Worm (Caenorhabditis elegans) whole organism, young adult: ENCODE data around the gene fbxa-32.
A peak's percentile ranks its signal among the peaks of the same experiment; 100 is the strongest.
"Not testable (repeated sequence)": the region's sequence is repeated elsewhere in the genome, so short reads cannot be mapped to it uniquely, and the experiment has no call there.

ENCODE experiments used
- B0019.2 ChIP-seq: fragments of 200-800 bp; sonication (Bioruptor generic); conservative IDR thresholded peaks from 2 replicates; pipeline ENCODE4 v1.3.6; 2022; ENCODE audit warnings: missing genetic modification reagents, missing genetic modification characterization, missing compliant biosample characterization
- B0035.1 ChIP-seq: sonication (generic microtip); optimal IDR thresholded peaks from 2 replicates; lab custom pipeline; 2016; ENCODE audit warnings: missing genetic modification characterization, mild to moderate bottlenecking, missing compliant biosample characterization, missing genotype, missing genetic modification reagents
- C17E4.6 ChIP-seq: fragments of 200-800 bp; sonication (Bioruptor generic); IDR thresholded peaks from 2 replicates; pipeline ENCODE4 v1.3.6; 2022; ENCODE audit warnings: missing genetic modification reagents, missing genetic modification characterization, missing compliant biosample characterization
- D2030.7 ChIP-seq: fragments of 200-800 bp; sonication (Bioruptor generic); IDR thresholded peaks from 2 replicates; pipeline ENCODE4 v1.3.6; 2022; ENCODE audit warnings: missing genetic modification reagents, missing genetic modification characterization, missing compliant biosample characterization
- F23B12.7 ChIP-seq: sonication (generic microtip); optimal IDR thresholded peaks from 2 replicates; lab custom pipeline; 2017; ENCODE audit warnings: missing genetic modification characterization, mild to moderate bottlenecking, missing compliant biosample characterization, antibody characterized with exemption, moderate library complexity; ENCODE audit not compliant: insufficient read depth
- F33H1.4 ChIP-seq: fragments of 200-800 bp; sonication (Bioruptor generic); IDR thresholded peaks from 2 replicates; pipeline ENCODE4 v1.3.6; 2022; ENCODE audit warnings: missing genetic modification reagents, missing genetic modification characterization, missing compliant biosample characterization
- F37B4.10 ChIP-seq: fragments of 200-800 bp; sonication (Bioruptor generic); IDR thresholded peaks from 2 replicates; pipeline ENCODE4 v1.3.6; 2022; ENCODE audit warnings: missing genetic modification characterization, missing compliant biosample characterization
- F55B11.4 ChIP-seq: sonication (generic microtip); optimal IDR thresholded peaks from 2 replicates; lab custom pipeline; 2016; ENCODE audit warnings: missing compliant biosample characterization, missing genetic modification characterization, borderline replicate concordance; ENCODE audit not compliant: insufficient read depth
- F57A8.1 ChIP-seq: fragments of 200-800 bp; sonication (Bioruptor generic); optimal IDR thresholded peaks from 2 replicates; lab custom pipeline; 2018; ENCODE audit warnings: mild to moderate bottlenecking, missing genetic modification characterization, moderate library complexity, missing compliant biosample characterization
- K12H6.12 ChIP-seq: fragments of 200-800 bp; sonication (Bioruptor generic); optimal IDR thresholded peaks from 2 replicates; lab custom pipeline; 2018; ENCODE audit warnings: mild to moderate bottlenecking, missing genetic modification characterization, missing compliant biosample characterization
- T07F8.4 ChIP-seq: sonication (generic microtip); optimal IDR thresholded peaks from 2 replicates; lab custom pipeline; 2016; ENCODE audit warnings: mild to moderate bottlenecking, missing genetic modification characterization, moderate library complexity, missing compliant biosample characterization
- T26A5.8 ChIP-seq: sonication (generic microtip); optimal IDR thresholded peaks from 2 replicates; lab custom pipeline; 2016; ENCODE audit warnings: missing genetic modification characterization, missing compliant biosample characterization
- Y53F4B.3 ChIP-seq: fragments of 200-800 bp; sonication (Bioruptor generic); IDR thresholded peaks from 2 replicates; pipeline ENCODE4 v1.3.6; 2022; ENCODE audit warnings: missing genetic modification reagents, missing genetic modification characterization, missing compliant biosample characterization
- Y95B8A.8 ChIP-seq: fragments of 200-800 bp; sonication (Bioruptor generic); IDR thresholded peaks from 2 replicates; pipeline ENCODE4 v1.3.6; 2022; ENCODE audit warnings: missing genetic modification reagents, missing genetic modification characterization, missing compliant biosample characterization
- ama-1 ChIP-seq, 3 experiments: fragments of 150-350 bp in 1 of 3; sonication (generic microtip) in 2 of 3; optimal IDR thresholded peaks; 2 replicates each; lab custom pipeline; 2014 to 2018; ENCODE audit warnings: missing biosample characterization in 2 of 3, missing genetic modification characterization in 2 of 3, missing genetic modification reagents in 2 of 3
- aptf-3 ChIP-seq: fragments of 200-800 bp; sonication (Bioruptor generic); IDR thresholded peaks from 2 replicates; pipeline ENCODE4 v1.3.6; 2022; ENCODE audit warnings: missing genetic modification characterization, missing compliant biosample characterization
- attf-3 ChIP-seq: fragments of 200-800 bp; sonication (Bioruptor generic); conservative IDR thresholded peaks from 2 replicates; pipeline ENCODE4 v1.3.6; 2022; ENCODE audit warnings: missing genetic modification reagents, missing genetic modification characterization, missing compliant biosample characterization
- attf-6 ChIP-seq: fragments of 200-800 bp; sonication (Bioruptor generic); IDR thresholded peaks from 2 replicates; pipeline ENCODE4 v1.3.6; 2022; ENCODE audit warnings: missing genetic modification reagents, missing genetic modification characterization, missing compliant biosample characterization
- bed-1 ChIP-seq: fragments of 200-800 bp; sonication (Bioruptor generic); IDR thresholded peaks from 2 replicates; pipeline ENCODE4 v1.3.6; 2022; ENCODE audit warnings: missing genetic modification reagents, missing genetic modification characterization, missing compliant biosample characterization
- ccch-3 ChIP-seq: fragments of 200-800 bp; sonication (Bioruptor generic); optimal IDR thresholded peaks from 2 replicates; lab custom pipeline; 2018; ENCODE audit warnings: mild to moderate bottlenecking, missing genetic modification characterization, missing compliant biosample characterization
- ceh-91 ChIP-seq: fragments of 200-800 bp; sonication (Bioruptor generic); IDR thresholded peaks from 2 replicates; pipeline ENCODE4 v1.3.6; 2022; ENCODE audit warnings: missing genetic modification reagents, missing genetic modification characterization, missing compliant biosample characterization
- dpff-1 ChIP-seq: sonication (generic microtip); optimal IDR thresholded peaks from 2 replicates; lab custom pipeline; 2017; ENCODE audit warnings: mild to moderate bottlenecking, missing genetic modification characterization, missing compliant biosample characterization
- egl-44 ChIP-seq: fragments of 200-800 bp; sonication (Bioruptor generic); IDR thresholded peaks from 2 replicates; pipeline ENCODE4 v1.3.6; 2022; ENCODE audit warnings: missing genetic modification reagents, missing genetic modification characterization, missing compliant biosample characterization
- egrh-3 ChIP-seq: fragments of 200-800 bp; sonication (Bioruptor generic); IDR thresholded peaks from 2 replicates; pipeline ENCODE4 v1.3.6; 2022; ENCODE audit warnings: missing genetic modification reagents, missing genetic modification characterization, missing compliant biosample characterization
- ekl-4 ChIP-seq: fragments of 200-800 bp; sonication (Bioruptor generic); IDR thresholded peaks from 2 replicates; pipeline ENCODE4 v1.3.6; 2022; ENCODE audit warnings: missing genetic modification reagents, missing genetic modification characterization, missing compliant biosample characterization
- hlh-12 ChIP-seq: sonication (generic microtip); optimal IDR thresholded peaks from 2 replicates; lab custom pipeline; 2016; ENCODE audit warnings: missing genetic modification characterization, missing compliant biosample characterization
- hmg-1.2 ChIP-seq: fragments of 200-800 bp; sonication (Bioruptor generic); IDR thresholded peaks from 2 replicates; pipeline ENCODE4 v1.3.6; 2022; ENCODE audit warnings: missing genetic modification reagents, missing genetic modification characterization, missing compliant biosample characterization
- lin-40 ChIP-seq: sonication (generic microtip); optimal IDR thresholded peaks from 2 replicates; lab custom pipeline; 2016; ENCODE audit warnings: missing genetic modification characterization, mild to moderate bottlenecking, missing compliant biosample characterization, missing genotype, missing genetic modification reagents
- lin-54 ChIP-seq: fragments of 200-800 bp; sonication (Bioruptor generic); optimal IDR thresholded peaks from 2 replicates; lab custom pipeline; 2018; ENCODE audit warnings: mild to moderate bottlenecking, missing genetic modification characterization, missing compliant biosample characterization
- lir-1 ChIP-seq: fragments of 200-800 bp; sonication (Bioruptor generic); conservative IDR thresholded peaks from 2 replicates; pipeline ENCODE4 v1.3.6; 2022; ENCODE audit warnings: missing genetic modification reagents, missing genetic modification characterization, missing compliant biosample characterization
- madf-10 ChIP-seq: sonication (generic microtip); optimal IDR thresholded peaks from 2 replicates; lab custom pipeline; 2016; ENCODE audit warnings: mild to moderate bottlenecking, missing genetic modification characterization, missing compliant biosample characterization
- madf-3 ChIP-seq: fragments of 200-800 bp; sonication (Bioruptor generic); IDR thresholded peaks from 2 replicates; pipeline ENCODE4 v1.3.6; 2022; ENCODE audit warnings: missing genetic modification reagents, missing genetic modification characterization, missing compliant biosample characterization
- madf-8 ChIP-seq: fragments of 200-800 bp; sonication (Bioruptor generic); conservative IDR thresholded peaks from 2 replicates; pipeline ENCODE4 v1.3.6; 2022; ENCODE audit warnings: missing genetic modification reagents, missing genetic modification characterization, missing compliant biosample characterization
- nfyb-1 ChIP-seq: fragments of 200-800 bp; sonication (Bioruptor generic); IDR thresholded peaks from 2 replicates; pipeline ENCODE4 v1.3.6; 2022; ENCODE audit warnings: missing genetic modification reagents, missing genetic modification characterization, missing compliant biosample characterization
- repo-1 ChIP-seq: sonication (generic microtip); optimal IDR thresholded peaks from 2 replicates; lab custom pipeline; 2017; ENCODE audit warnings: mild to moderate bottlenecking, missing genetic modification characterization, missing compliant biosample characterization
- sdz-38 ChIP-seq: sonication (generic microtip); optimal IDR thresholded peaks from 2 replicates; lab custom pipeline; 2016; ENCODE audit warnings: missing genotype, missing genetic modification characterization, missing compliant biosample characterization
- snpc-4 ChIP-seq, 5 experiments: fragments of 150-350 bp in 1 of 5; sonication (generic microtip) in 4 of 5; optimal IDR thresholded peaks; 2 replicates each; lab custom pipeline; 2014 to 2018; ENCODE audit warnings: missing genetic modification characterization in 5 of 5, missing biosample characterization in 3 of 5, antibody characterized with exemption in 2 of 5, mild to moderate bottlenecking in 2 of 5, missing compliant biosample characterization in 2 of 5, missing genotype in 2 of 5, moderate library complexity in 2 of 5, missing genetic modification reagents in 1 of 5
- sptf-2 ChIP-seq: fragments of 200-800 bp; sonication (Bioruptor generic); optimal IDR thresholded peaks from 2 replicates; lab custom pipeline; 2018; ENCODE audit warnings: mild to moderate bottlenecking, missing genetic modification characterization, missing compliant biosample characterization
- tbp1 ChIP-seq: fragments of 200-800 bp; sonication (Bioruptor generic); optimal IDR thresholded peaks from 2 replicates; lab custom pipeline; 2018; ENCODE audit warnings: mild to moderate bottlenecking, missing genetic modification characterization, missing compliant biosample characterization
- xnd-1 ChIP-seq: sonication (generic microtip); optimal IDR thresholded peaks from 2 replicates; lab custom pipeline; 2016; ENCODE audit warnings: missing genotype, missing genetic modification reagents, missing genetic modification characterization, missing compliant biosample characterization
- ztf-18 ChIP-seq: sonication (generic microtip); optimal IDR thresholded peaks from 2 replicates; lab custom pipeline; 2016; ENCODE audit warnings: missing genotype, mild to moderate bottlenecking, missing genetic modification characterization, missing compliant biosample characterization
- ztf-28 ChIP-seq: fragments of 200-800 bp; sonication (Bioruptor generic); IDR thresholded peaks from 2 replicates; pipeline ENCODE4 v1.3.6; 2022; ENCODE audit warnings: missing genetic modification reagents, missing genetic modification characterization, missing compliant biosample characterization

fbxa-32 gene

DNA sequence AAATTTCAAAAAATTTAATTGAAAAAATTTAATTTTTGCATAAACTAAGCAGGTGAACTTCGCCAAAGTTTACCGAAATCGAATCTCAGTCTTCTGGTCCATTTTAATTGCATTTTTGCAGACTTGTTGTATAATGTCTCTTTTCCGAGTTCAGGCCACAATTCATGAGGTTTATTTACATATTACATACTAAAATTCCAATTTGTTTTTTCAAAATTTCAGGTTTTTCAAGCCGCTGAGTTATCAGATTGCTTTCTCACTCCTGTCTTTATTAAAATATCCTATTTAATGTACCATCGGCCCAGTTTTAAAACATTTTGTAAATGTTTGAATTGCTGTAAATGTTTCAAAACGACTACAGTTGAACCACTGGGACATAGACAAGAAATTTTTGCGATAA, 12.5 kb downstream of the fbxa-32 start, which contains the start of gene fbxa-208:
Gene fbxa-208, plus strand, starts transcription at position 301 of the 400 bp plus-strand sequence.
- TF ChIP-seq hlh-12 (tag; lab: Kevin White, UChicago); ztf-18 (tag; lab: Kevin White, UChicago); Y95B8A.8 (GFP tag; lab: Robert Waterston, UW): not testable (repeated sequence)

DNA sequence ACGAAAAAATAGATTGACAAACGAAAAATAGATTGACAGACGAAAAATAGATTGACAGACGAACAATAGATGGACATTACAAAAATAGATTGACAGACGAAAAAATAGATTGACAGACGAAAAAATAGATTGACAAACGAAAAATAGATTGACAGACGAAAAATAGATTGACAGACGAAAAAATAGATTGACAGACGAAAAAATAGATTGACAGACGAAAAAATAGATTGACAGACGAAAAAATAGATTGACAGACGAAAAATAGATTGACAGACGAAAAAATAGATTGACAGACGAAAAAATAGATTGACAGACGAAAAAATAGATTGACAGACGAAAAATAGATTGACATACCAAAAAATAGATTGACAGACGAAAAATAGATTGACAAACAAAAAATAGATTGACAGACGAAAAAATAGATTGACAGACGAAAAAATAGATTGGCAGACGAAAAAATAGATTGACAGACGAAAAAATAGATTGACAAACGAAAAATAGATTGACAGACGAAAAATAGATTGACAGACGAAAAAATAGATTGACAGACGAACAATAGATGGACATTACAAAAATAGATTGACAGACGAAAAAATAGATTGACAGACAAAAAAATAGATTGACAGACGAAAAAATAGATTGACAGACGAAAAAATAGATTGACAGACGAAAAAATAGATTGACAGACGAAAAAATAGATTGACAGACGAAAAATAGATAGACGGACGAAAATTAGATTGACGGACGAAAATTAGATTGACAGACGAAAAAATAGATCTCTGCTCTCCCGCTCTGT, 16.4 kb downstream of the fbxa-32 start:
- TF ChIP-seq ztf-28 (GFP tag; lab: Robert Waterston, UW) (peak; percentile 67; the same call in 1 of the 2 replicates), egrh-3 (GFP tag; lab: Robert Waterston, UW) (peak; percentile 100), hmg-1.2 (GFP tag; lab: Robert Waterston, UW) (peak; percentile 3; the same call in 1 of the 2 replicates), ceh-91 (GFP tag; lab: Robert Waterston, UW) (peak; percentile 81), Y53F4B.3 (peak; percentile 99; the same call in 1 of the 2 replicates)

DNA sequence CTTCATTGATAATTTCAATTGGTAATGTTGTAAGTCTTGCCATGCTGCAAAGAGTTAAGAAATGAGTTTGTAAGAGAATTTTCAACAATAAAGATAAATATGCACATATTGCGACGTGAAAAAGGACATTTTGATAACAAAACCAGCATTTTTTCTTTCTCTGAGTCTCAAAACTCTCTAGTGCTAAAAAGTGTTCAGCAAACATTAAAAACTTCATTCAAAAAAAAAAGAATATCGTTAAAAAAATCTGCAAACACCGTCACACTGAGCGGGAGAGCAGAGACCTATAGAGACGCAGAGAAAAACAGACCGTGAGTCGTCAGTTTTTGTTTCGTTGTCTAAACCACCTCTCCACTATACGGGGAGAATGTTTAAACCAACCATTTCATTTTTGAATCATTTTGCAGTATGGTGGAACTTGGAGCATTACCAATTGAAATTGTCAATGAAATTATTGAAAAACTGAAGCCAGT, 19.9 kb downstream of the fbxa-32 start, which contains the start of the genes fbxa-76 and fbxa-77:
Gene fbxa-76, minus strand, starts transcription at position 51 of the 473 bp plus-strand sequence.
Gene fbxa-77, plus strand, starts transcription at position 365 of the 473 bp plus-strand sequence.
- no peak for TF ChIP-seq B0035.1 (tag; lab: Kevin White, UChicago)
- no peak for TF ChIP-seq F55B11.4 (tag; lab: Kevin White, UChicago)
- TF ChIP-seq egrh-3 (GFP tag; lab: Robert Waterston, UW), result no peak
- TF ChIP-seq madf-8 (GFP tag; lab: Robert Waterston, UW), result no peak
- no peak for TF ChIP-seq T26A5.8 (tag; lab: Kevin White, UChicago)
- TF ChIP-seq madf-3, result no peak
- no peak for TF ChIP-seq K12H6.12 (tag; lab: Kevin White, UChicago)
- no peak for TF ChIP-seq lin-54 (GFP tag; lab: Kevin White, UChicago)
- TF ChIP-seq ama-1 (optimal IDR thresholded peaks at IDR 0.05; lab: Kevin White, UChicago), result no peak
- no peak for TF ChIP-seq ama-1 (GFP tag; optimal IDR thresholded peaks at IDR 0.05; lab: Kevin White, UChicago)
- no peak for TF ChIP-seq D2030.7 (GFP tag; lab: Robert Waterston, UW)
- no peak for TF ChIP-seq nfyb-1
- TF ChIP-seq sptf-2, result no peak
- peak; percentile 5 for TF ChIP-seq F23B12.7
- no peak for TF ChIP-seq T07F8.4 (tag; lab: Kevin White, UChicago)
- TF ChIP-seq xnd-1 (tag; lab: Kevin White, UChicago), result no peak
- TF ChIP-seq snpc-4 (GFP tag; optimal IDR thresholded peaks at IDR 0.05; lab: Kevin White, UChicago), result no peak
- no peak for TF ChIP-seq snpc-4 (tag; optimal IDR thresholded peaks at IDR 0.05; lab: Kevin White, UChicago)
- TF ChIP-seq F37B4.10 (GFP tag; lab: Robert Waterston, UW), result no peak
- TF ChIP-seq attf-6 (GFP tag; lab: Robert Waterston, UW), result no peak
- TF ChIP-seq aptf-3 (GFP tag; lab: Robert Waterston, UW), result no peak
- TF ChIP-seq ccch-3 (GFP tag; lab: Kevin White, UChicago), result no peak
- no peak for TF ChIP-seq F57A8.1 (GFP tag; lab: Kevin White, UChicago)
- no peak for TF ChIP-seq lir-1 (GFP tag; lab: Robert Waterston, UW)
- TF ChIP-seq dpff-1 (tag; lab: Kevin White, UChicago), result no peak
- TF ChIP-seq attf-3 (GFP tag; lab: Robert Waterston, UW), result no peak
- TF ChIP-seq repo-1 (tag; lab: Kevin White, UChicago), result no peak
- TF ChIP-seq egl-44 (GFP tag; lab: Robert Waterston, UW), result no peak
- no peak for TF ChIP-seq lin-40 (tag; lab: Kevin White, UChicago)
- TF ChIP-seq C17E4.6 (GFP tag; lab: Robert Waterston, UW), result no peak
- peak; percentile 72; the same call in 1 of the 2 replicates for TF ChIP-seq hmg-1.2 (GFP tag; lab: Robert Waterston, UW)
- peak; percentile 7 for TF ChIP-seq tbp1 (GFP tag; lab: Kevin White, UChicago)
- no peak for TF ChIP-seq madf-10 (tag; lab: Kevin White, UChicago)
- TF ChIP-seq ekl-4, result no peak
- no peak for TF ChIP-seq sdz-38 (tag; lab: Kevin White, UChicago)
- no peak for TF ChIP-seq B0019.2 (GFP tag; lab: Robert Waterston, UW)
- no peak for TF ChIP-seq bed-1
- TF ChIP-seq F33H1.4 (GFP tag; lab: Robert Waterston, UW), result no peak
